Worm (Caenorhabditis elegans) whole organism, L2 larva: Measurements from ENCODE around the gene F55G1.15.

Source experiments
- C34F6.9 ChIP-seq: fragments of 150-350 bp; optimal IDR thresholded peaks from 2 replicates; lab custom pipeline; 2014; ENCODE audit warnings: missing biosample characterization, missing genetic modification characterization
- F13H6.1 ChIP-seq: sonication (generic microtip); optimal IDR thresholded peaks from 2 replicates; lab custom pipeline; 2016; ENCODE audit warnings: missing genetic modification characterization, missing compliant biosample characterization
- R02D3.7 ChIP-seq: fragments of 150-350 bp; optimal IDR thresholded peaks from 2 replicates; lab custom pipeline; 2014; ENCODE audit warnings: missing biosample characterization, missing genetic modification characterization
- Y55F3AM.14 ChIP-seq: fragments of 200-800 bp; sonication (Bioruptor generic); optimal IDR thresholded peaks from 2 replicates; lab custom pipeline; 2018; ENCODE audit warnings: mild to moderate bottlenecking, missing genetic modification characterization, missing compliant biosample characterization
- ZK546.5 ChIP-seq: sonication (generic microtip); optimal IDR thresholded peaks from 2 replicates; lab custom pipeline; 2017; ENCODE audit warnings: missing biosample characterization, missing genetic modification characterization
- alr-1 ChIP-seq: fragments of 150-350 bp; optimal IDR thresholded peaks from 2 replicates; lab custom pipeline; 2014; ENCODE audit warnings: missing biosample characterization, missing genetic modification characterization
- ama-1 ChIP-seq: fragments of 150-350 bp; optimal IDR thresholded peaks from 2 replicates; lab custom pipeline; 2018; ENCODE audit warnings: inconsistent platforms
- blmp-1 ChIP-seq: sonication (generic microtip); optimal IDR thresholded peaks from 2 replicates; lab custom pipeline; 2017; ENCODE audit warnings: missing genetic modification characterization, mild to moderate bottlenecking, missing compliant biosample characterization, antibody characterized with exemption, moderate library complexity; ENCODE audit not compliant: insufficient read depth
- ceh-16 ChIP-seq: fragments of 150-350 bp; optimal IDR thresholded peaks from 2 replicates; lab custom pipeline; 2014; ENCODE audit warnings: missing biosample characterization, missing genetic modification characterization
- crh-2 ChIP-seq: sonication (generic microtip); optimal IDR thresholded peaks from 2 replicates; lab custom pipeline; 2017; ENCODE audit warnings: missing biosample characterization, missing genetic modification characterization
- egl-27 ChIP-seq: sonication (generic microtip); optimal IDR thresholded peaks from 3 replicates; lab custom pipeline; 2017; ENCODE audit warnings: missing biosample characterization, missing genetic modification reagents, missing genetic modification characterization
- elt-1 ChIP-seq: fragments of 150-350 bp; optimal IDR thresholded peaks from 2 replicates; lab custom pipeline; 2014; ENCODE audit warnings: missing biosample characterization, missing genetic modification characterization
- elt-3 ChIP-seq: sonication (generic microtip); optimal IDR thresholded peaks from 2 replicates; lab custom pipeline; 2017; ENCODE audit warnings: missing biosample characterization, missing genetic modification characterization
- fos-1 ChIP-seq: fragments of 150-350 bp; optimal IDR thresholded peaks from 2 replicates; lab custom pipeline; 2014; ENCODE audit warnings: missing biosample characterization, missing genetic modification characterization
- lin-13 ChIP-seq: fragments of 150-350 bp; optimal IDR thresholded peaks from 2 replicates; lab custom pipeline; 2014; ENCODE audit warnings: missing biosample characterization, missing genetic modification reagents, missing genetic modification characterization
- lsy-2 ChIP-seq, 2 experiments: fragments of 150-350 bp in 1 of 2; sonication (generic microtip) in 1 of 2; optimal IDR thresholded peaks; 2 replicates each; lab custom pipeline; 2014 to 2017; ENCODE audit warnings: missing biosample characterization in 2 of 2, missing genetic modification characterization in 2 of 2
- mdl-1 ChIP-seq, 2 experiments: fragments of 150-350 bp in 1 of 2; sonication (generic microtip) in 1 of 2; optimal IDR thresholded peaks; 2 replicates each; lab custom pipeline; 2017; ENCODE audit warnings: missing biosample characterization in 2 of 2, missing genetic modification characterization in 2 of 2
- nhr-12 ChIP-seq: fragments of 150-350 bp; optimal IDR thresholded peaks from 2 replicates; lab custom pipeline; 2014; ENCODE audit warnings: missing biosample characterization, missing genetic modification characterization
- nhr-129 ChIP-seq: fragments of 150-350 bp; optimal IDR thresholded peaks from 2 replicates; lab custom pipeline; 2014; ENCODE audit warnings: missing biosample characterization, missing genetic modification characterization
- nhr-21 ChIP-seq: fragments of 150-350 bp; optimal IDR thresholded peaks from 2 replicates; lab custom pipeline; 2014; ENCODE audit warnings: missing biosample characterization, missing genetic modification characterization
- nhr-23 ChIP-seq: fragments of 150-350 bp; optimal IDR thresholded peaks from 2 replicates; lab custom pipeline; 2014; ENCODE audit warnings: missing biosample characterization, missing genetic modification reagents, missing genetic modification characterization
- nhr-237 ChIP-seq: fragments of 150-350 bp; optimal IDR thresholded peaks from 2 replicates; lab custom pipeline; 2014; ENCODE audit warnings: missing biosample characterization, missing genetic modification characterization
- nhr-6 ChIP-seq: fragments of 150-350 bp; optimal IDR thresholded peaks from 2 replicates; lab custom pipeline; 2014; ENCODE audit warnings: missing biosample characterization, missing genetic modification characterization
- nhr-77 ChIP-seq: fragments of 150-350 bp; optimal IDR thresholded peaks from 2 replicates; lab custom pipeline; 2014; ENCODE audit warnings: missing biosample characterization, missing genetic modification characterization
- peb-1 ChIP-seq: fragments of 150-350 bp; optimal IDR thresholded peaks from 2 replicates; lab custom pipeline; 2014; ENCODE audit warnings: missing biosample characterization, missing genetic modification characterization
- sem-4 ChIP-seq: fragments of 150-350 bp; optimal IDR thresholded peaks from 2 replicates; lab custom pipeline; 2014; ENCODE audit warnings: missing biosample characterization, missing genetic modification reagents, missing genetic modification characterization
- skn-1 ChIP-seq: sonication (generic microtip); optimal IDR thresholded peaks from 2 replicates; lab custom pipeline; 2017; ENCODE audit warnings: missing biosample characterization, missing genetic modification characterization
- sma-3 ChIP-seq: sonication (generic microtip); optimal IDR thresholded peaks from 2 replicates; lab custom pipeline; 2016; ENCODE audit warnings: missing genetic modification reagents, missing genetic modification characterization, missing compliant biosample characterization
- sma-9 ChIP-seq, 2 experiments: fragments of 150-350 bp in 1 of 2; sonication (generic microtip) in 1 of 2; optimal IDR thresholded peaks; 2 replicates each; lab custom pipeline; 2014 to 2016; ENCODE audit warnings: missing genetic modification characterization in 2 of 2, mild to moderate bottlenecking in 1 of 2, missing biosample characterization in 1 of 2, missing compliant biosample characterization in 1 of 2, missing genetic modification reagents in 1 of 2, moderate library complexity in 1 of 2
- snpc-4 ChIP-seq: fragments of 150-350 bp; optimal IDR thresholded peaks from 2 replicates; lab custom pipeline; 2014; ENCODE audit warnings: missing biosample characterization, missing genetic modification characterization
- unc-39 ChIP-seq: fragments of 150-350 bp; optimal IDR thresholded peaks from 2 replicates; lab custom pipeline; 2014; ENCODE audit warnings: missing biosample characterization, missing genetic modification characterization
- unc-55 ChIP-seq: fragments of 150-350 bp; sonication (generic microtip); optimal IDR thresholded peaks from 3 replicates; lab custom pipeline; 2014; ENCODE audit warnings: missing biosample characterization, missing genetic modification reagents, missing genetic modification characterization
- unc-62 ChIP-seq: fragments of 150-350 bp; optimal IDR thresholded peaks from 2 replicates; lab custom pipeline; 2014; ENCODE audit warnings: missing biosample characterization, missing genetic modification reagents, missing genetic modification characterization
- zag-1 ChIP-seq: fragments of 150-350 bp; optimal IDR thresholded peaks from 2 replicates; lab custom pipeline; 2014; ENCODE audit warnings: missing biosample characterization, missing genetic modification characterization
- ztf-1 ChIP-seq: fragments of 200-800 bp; sonication (Bioruptor generic); conservative IDR thresholded peaks from 2 replicates; pipeline ENCODE4 v1.3.6; 2022; ENCODE audit warnings: missing genetic modification characterization, missing compliant biosample characterization
- ztf-11 ChIP-seq: sonication (generic microtip); optimal IDR thresholded peaks from 2 replicates; lab custom pipeline; 2017; ENCODE audit warnings: missing biosample characterization, missing genetic modification characterization

Gene F55G1.15

ce11 chrIV:7478134-7478533, 23.1 kb downstream of the F55G1.15 start, which contains the start of gene rod-1:
rod-1 (plus strand) TSS chrIV:7478452.
- TF ChIP-seq ceh-16 (tag; lab: Kevin White, UChicago): no peak
- TF ChIP-seq unc-55 (GFP tag; lab: Kevin White, UChicago): peak; percentile 46

DNA sequence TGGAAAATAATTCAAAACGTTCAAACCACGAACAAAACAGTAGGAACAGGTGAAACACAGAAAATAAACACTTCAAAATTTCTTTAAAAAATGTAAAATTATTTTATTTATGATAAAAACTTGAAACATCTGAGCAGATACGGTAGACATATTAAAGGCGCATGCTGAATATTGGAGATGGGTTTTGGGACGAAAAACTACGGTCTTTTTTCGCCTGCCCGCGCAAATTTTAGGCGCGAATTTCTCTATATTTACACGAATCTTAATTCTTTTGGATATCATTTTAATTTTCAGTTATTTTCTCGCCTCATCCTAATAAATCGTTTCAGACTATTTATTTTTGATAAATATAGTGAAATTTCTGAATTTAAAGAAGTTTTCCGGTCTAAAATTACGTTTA, 23.5 kb downstream of the F55G1.15 start:
- TF ChIP-seq nhr-6 (tag; lab: Kevin White, UChicago): no peak
- no peak for TF ChIP-seq nhr-129 (tag; lab: Kevin White, UChicago)
- TF ChIP-seq mdl-1 (tag; optimal IDR thresholded peaks at IDR 0.05; lab: Kevin White, UChicago): no peak
- TF ChIP-seq F13H6.1 (tag; lab: Kevin White, UChicago): no peak
- no peak for TF ChIP-seq nhr-23 (tag; lab: Kevin White, UChicago)
- TF ChIP-seq ztf-1 (GFP tag; lab: Robert Waterston, UW): no peak
- TF ChIP-seq skn-1 (tag; lab: Kevin White, UChicago): no peak
- TF ChIP-seq nhr-12 (tag; lab: Kevin White, UChicago): no peak
- TF ChIP-seq nhr-21: no peak
- TF ChIP-seq fos-1 (tag; lab: Kevin White, UChicago): no peak
- no peak for TF ChIP-seq zag-1 (tag; lab: Kevin White, UChicago)
- TF ChIP-seq sma-3 (GFP tag; lab: Kevin White, UChicago): no peak
- no peak for TF ChIP-seq elt-1 (tag; lab: Kevin White, UChicago)
- TF ChIP-seq ceh-16 (tag; lab: Kevin White, UChicago): no peak
- TF ChIP-seq sem-4 (tag; lab: Kevin White, UChicago): no peak
- TF ChIP-seq alr-1 (tag; lab: Kevin White, UChicago): no peak

DNA sequence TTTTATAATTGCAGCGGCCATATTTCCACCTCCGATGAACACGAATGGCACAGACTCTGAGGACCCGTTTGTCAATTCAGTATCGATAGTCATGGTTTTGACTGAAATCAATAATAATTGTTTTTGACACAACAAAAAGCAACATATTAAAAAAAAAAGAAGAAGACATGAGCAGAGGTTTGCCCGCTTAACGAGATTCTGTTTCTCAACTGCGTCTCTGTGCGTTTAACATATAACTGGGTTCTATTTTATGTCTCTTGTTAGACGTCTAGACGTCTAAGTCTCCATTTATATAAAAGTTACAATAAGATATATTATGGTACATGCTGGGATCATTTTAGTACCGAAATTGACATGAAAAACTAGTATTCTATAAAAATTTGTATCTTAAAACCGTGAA, 24.0 kb downstream of the F55G1.15 start, which contains the start of gene pycr-4:
Gene pycr-4, minus strand, starts transcription at position 101 of the 400 bp plus-strand sequence.
- TF ChIP-seq blmp-1 (tag; lab: Kevin White, UChicago) (no peak), elt-1 (tag; lab: Kevin White, UChicago) (no peak), elt-3 (no peak), ZK546.5 (tag; lab: Kevin White, UChicago) (no peak), R02D3.7 (tag; lab: Kevin White, UChicago) (no peak), lsy-2 (tag; optimal IDR thresholded peaks at IDR 0.05; lab: Kevin White, UChicago) (no peak), sem-4 (tag; lab: Kevin White, UChicago) (no peak), ceh-16 (tag; lab: Kevin White, UChicago) (no peak), zag-1 (tag; lab: Kevin White, UChicago) (no peak), snpc-4 (tag; lab: Kevin White, UChicago) (no peak), nhr-77 (tag; lab: Kevin White, UChicago) (no peak), Y55F3AM.14 (GFP tag; lab: Kevin White, UChicago) (no peak), ztf-11 (tag; lab: Kevin White, UChicago) (no peak), lin-13 (GFP tag; lab: Kevin White, UChicago) (no peak), C34F6.9 (tag; lab: Kevin White, UChicago) (peak; percentile 13), sma-9 (GFP tag; optimal IDR thresholded peaks at IDR 0.05; lab: Kevin White, UChicago) (peak; percentile 25), sma-9 (tag; optimal IDR thresholded peaks at IDR 0.05; lab: Kevin White, UChicago) (no peak), nhr-6 (tag; lab: Kevin White, UChicago) (no peak)

DNA sequence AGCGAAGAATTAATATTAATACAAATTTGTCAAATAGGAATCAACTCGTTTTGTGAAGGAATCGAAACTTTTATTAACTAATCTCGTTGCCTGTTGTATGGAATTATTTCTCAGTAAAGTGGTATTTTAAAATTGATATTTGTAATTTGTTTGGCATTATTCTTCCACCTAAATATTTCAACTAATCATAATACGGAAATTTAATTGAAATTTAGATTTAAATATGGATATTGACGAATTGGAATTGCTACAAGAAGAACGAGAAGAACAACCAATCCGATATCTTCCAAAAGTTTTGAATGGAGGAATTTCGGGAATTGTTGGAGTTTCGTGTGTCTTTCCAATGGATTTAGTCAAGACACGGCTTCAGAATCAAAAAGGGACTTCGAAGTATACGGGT, 26.4 kb downstream of the F55G1.15 start, which contains the start of gene slc-25A18.2:
Gene slc-25A18.2, plus strand, starts transcription at position 216 of the 400 bp plus-strand sequence.
- TF ChIP-seq mdl-1 (tag; optimal IDR thresholded peaks at IDR 0.05; lab: Kevin White, UChicago) (no peak), nhr-237 (no peak), egl-27 (tag; lab: Kevin White, UChicago) (no peak), nhr-6 (tag; lab: Kevin White, UChicago) (no peak), peb-1 (tag; lab: Kevin White, UChicago) (no peak), Y55F3AM.14 (GFP tag; lab: Kevin White, UChicago) (no peak), ztf-11 (tag; lab: Kevin White, UChicago) (no peak), nhr-129 (tag; lab: Kevin White, UChicago) (no peak), nhr-21 (no peak)

DNA sequence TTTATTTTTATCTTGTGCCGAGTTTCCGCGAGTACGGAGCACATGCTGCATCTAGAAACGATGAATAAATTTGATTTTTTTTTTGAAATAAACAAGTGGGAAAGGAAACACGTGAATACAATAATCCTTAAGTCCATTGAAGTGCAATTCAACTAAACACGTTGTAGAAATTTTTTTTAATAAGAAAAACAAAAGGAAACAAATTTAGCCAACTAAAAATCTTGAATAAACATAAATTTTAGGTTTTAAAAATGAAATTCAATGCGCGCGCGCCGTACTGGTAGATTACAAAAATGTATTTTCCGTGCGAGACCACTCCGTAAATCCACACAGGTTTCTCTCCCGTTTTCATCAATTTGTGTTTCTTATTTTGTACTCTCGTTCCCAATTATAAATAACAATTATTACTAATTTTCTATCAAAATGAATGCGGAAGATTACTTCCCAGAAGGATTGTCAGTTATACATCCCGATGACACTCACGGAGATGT, 28.0 kb downstream of the F55G1.15 start, which contains the start of the genes plk-3 and F55G1.6:
Gene plk-3, minus strand, starts transcription at position 51 of the 491 bp plus-strand sequence.
Gene F55G1.6, plus strand, starts transcription at position 359 of the 491 bp plus-strand sequence.
- no peak for TF ChIP-seq sma-9 (GFP tag; optimal IDR thresholded peaks at IDR 0.05; lab: Kevin White, UChicago)
- TF ChIP-seq sma-9 (tag; optimal IDR thresholded peaks at IDR 0.05; lab: Kevin White, UChicago): no peak
- TF ChIP-seq mdl-1 (tag; optimal IDR thresholded peaks at IDR 0.05; lab: Kevin White, UChicago): no peak
- no peak for TF ChIP-seq nhr-6 (tag; lab: Kevin White, UChicago)
- no peak for TF ChIP-seq lin-13 (GFP tag; lab: Kevin White, UChicago)
- no peak for TF ChIP-seq ztf-1 (GFP tag; lab: Robert Waterston, UW)
- no peak for TF ChIP-seq F13H6.1 (tag; lab: Kevin White, UChicago)
- TF ChIP-seq nhr-237: no peak
- TF ChIP-seq unc-62: no peak
- no peak for TF ChIP-seq skn-1 (tag; lab: Kevin White, UChicago)
- no peak for TF ChIP-seq ama-1
- no peak for TF ChIP-seq sma-3 (GFP tag; lab: Kevin White, UChicago)
- no peak for TF ChIP-seq ZK546.5 (tag; lab: Kevin White, UChicago)
- no peak for TF ChIP-seq nhr-77 (tag; lab: Kevin White, UChicago)
- TF ChIP-seq R02D3.7 (tag; lab: Kevin White, UChicago): no peak
- TF ChIP-seq egl-27 (tag; lab: Kevin White, UChicago): no peak
- TF ChIP-seq unc-39: no peak
- TF ChIP-seq fos-1 (tag; lab: Kevin White, UChicago): no peak
- TF ChIP-seq elt-1 (tag; lab: Kevin White, UChicago): no peak
- no peak for TF ChIP-seq blmp-1 (tag; lab: Kevin White, UChicago)
- TF ChIP-seq crh-2 (tag; lab: Kevin White, UChicago): no peak
